Worm (Caenorhabditis elegans): Measurements from ENCODE around the gene ZK1240.9.

- TF ChIP-seq mel-28 (tag; optimal IDR thresholded peaks at IDR 0.05; ENCODE audit: borderline replicate concordance) (no peak), ceh-91 (GFP tag; IDR thresholded peaks at IDR 0.05) (no peak), unc-130 (GFP tag; optimal IDR thresholded peaks at IDR 0.05) (no peak), nfya-2 (GFP tag; IDR thresholded peaks at IDR 0.05) (no peak), nhr-90 (tag; optimal IDR thresholded peaks at IDR 0.05) (no peak), hsf-1 (GFP tag; IDR thresholded peaks at IDR 0.05) (no peak), snpc-4 (GFP tag; optimal IDR thresholded peaks at IDR 0.05) (no peak), snpc-4 (tag; optimal IDR thresholded peaks at IDR 0.05) (no peak), sea-2 (GFP tag; IDR thresholded peaks at IDR 0.05) (no peak), snpc-1.3 (tag; optimal IDR thresholded peaks at IDR 0.05; ENCODE audit: insufficient read depth) (no peak), ztf-6 (GFP tag; IDR thresholded peaks at IDR 0.05) (no peak)
These were observed 2.1 kb downstream of the ZK1240.9 start, which contains the start of gene ZK1240.3 for ce11 chrII:2320097-2320496.

Data from whole organism, young adult.